Worm (Caenorhabditis elegans) whole organism, young adult: Measurements from ENCODE around the gene K11E4.6.

Source experiments
- F57A8.1 ChIP-seq: fragments of 200-800 bp; sonication (Bioruptor generic); optimal IDR thresholded peaks from 2 replicates; lab custom pipeline; 2018; ENCODE audit warnings: mild to moderate bottlenecking, missing genetic modification characterization, moderate library complexity, missing compliant biosample characterization
- cebp-2 ChIP-seq: fragments of 200-800 bp; sonication (Bioruptor generic); IDR thresholded peaks from 2 replicates; pipeline ENCODE4 v1.3.6; 2022; ENCODE audit warnings: missing genetic modification characterization, missing compliant biosample characterization
- nhr-80 ChIP-seq: sonication (generic microtip); optimal IDR thresholded peaks from 2 replicates; lab custom pipeline; 2016; ENCODE audit warnings: missing genetic modification characterization, missing compliant biosample characterization
- unc-130 ChIP-seq: sonication (generic microtip); optimal IDR thresholded peaks from 2 replicates; lab custom pipeline; 2016; ENCODE audit warnings: missing genetic modification reagents, missing genetic modification characterization, missing compliant biosample characterization

- TF ChIP-seq nhr-80 (tag; lab: Kevin White, UChicago) (no peak), F57A8.1 (no peak), cebp-2 (no peak), unc-130 (GFP tag; lab: Kevin White, UChicago) (no peak)
These were observed 36.8 kb upstream of the K11E4.6 start, which contains the start of gene adm-2 for ce11 chrX:13687655-13688054.
